Worm (Caenorhabditis elegans) whole organism, L1 larva: ENCODE results near the gene pgp-5.

Experiments used
- C34B4.2 ChIP-seq: sonication (generic microtip); optimal IDR thresholded peaks from 2 replicates; lab custom pipeline; 2017; ENCODE audit warnings: mild to moderate bottlenecking, missing genetic modification characterization, missing compliant biosample characterization
- aha-1 ChIP-seq: fragments of 150-350 bp; optimal IDR thresholded peaks from 2 replicates; lab custom pipeline; 2014; ENCODE audit warnings: missing biosample characterization, missing genetic modification characterization
- ama-1 ChIP-seq: fragments of 150-350 bp; optimal IDR thresholded peaks from 2 replicates; lab custom pipeline; 2014
- blmp-1 ChIP-seq: fragments of 150-350 bp; optimal IDR thresholded peaks from 2 replicates; lab custom pipeline; 2014; ENCODE audit warnings: missing biosample characterization, missing genetic modification characterization
- ceh-90 ChIP-seq: sonication (generic microtip); optimal IDR thresholded peaks from 2 replicates; lab custom pipeline; 2016; ENCODE audit warnings: missing genetic modification characterization, missing compliant biosample characterization
- ces-1 ChIP-seq: fragments of 150-350 bp; optimal IDR thresholded peaks from 2 replicates; lab custom pipeline; 2014; ENCODE audit warnings: missing biosample characterization, missing genetic modification reagents, missing genetic modification characterization
- efl-1 ChIP-seq, 4 experiments: fragments of 150-350 bp; optimal IDR thresholded peaks in 3 of 4; peaks in 1 of 4; 1 replicate in 1 of 4; 2 replicates in 3 of 4; lab custom pipeline; 2014; ENCODE audit warnings: missing biosample characterization in 2 of 4, missing genetic modification characterization in 2 of 4, missing genetic modification reagents in 2 of 4
- egl-13 ChIP-seq: sonication (generic microtip); optimal IDR thresholded peaks from 2 replicates; lab custom pipeline; 2016; ENCODE audit warnings: missing genotype, missing genetic modification reagents, missing genetic modification characterization, missing compliant biosample characterization
- egl-27 ChIP-seq, 2 experiments: fragments of 150-350 bp in 1 of 2; sonication (generic microtip); optimal IDR thresholded peaks; 3 replicates each; lab custom pipeline; 2017 to 2018; ENCODE audit warnings: missing biosample characterization in 2 of 2, missing genetic modification characterization in 2 of 2, missing genetic modification reagents in 2 of 2
- fkh-4 ChIP-seq: sonication (generic microtip); optimal IDR thresholded peaks from 2 replicates; lab custom pipeline; 2016; ENCODE audit warnings: missing compliant biosample characterization, missing genetic modification characterization, borderline replicate concordance
- fkh-8 ChIP-seq: sonication (generic microtip); optimal IDR thresholded peaks from 2 replicates; lab custom pipeline; 2016; ENCODE audit warnings: mild to moderate bottlenecking, missing genetic modification characterization, missing compliant biosample characterization
- grh-1 ChIP-seq: fragments of 200-800 bp; sonication (Bioruptor generic); IDR thresholded peaks from 2 replicates; pipeline ENCODE4 v1.3.6; 2022; ENCODE audit warnings: missing genetic modification reagents, missing genetic modification characterization, missing compliant biosample characterization
- hpl-2 ChIP-seq: fragments of 150-350 bp; optimal IDR thresholded peaks from 2 replicates; lab custom pipeline; 2014; ENCODE audit warnings: missing biosample characterization, missing genetic modification reagents, missing genetic modification characterization
- lin-14 ChIP-seq: fragments of 200-800 bp; sonication (Bioruptor generic); optimal IDR thresholded peaks from 2 replicates; lab custom pipeline; 2018; ENCODE audit warnings: mild to moderate bottlenecking, missing genetic modification characterization, moderate library complexity, missing compliant biosample characterization
- lin-39 ChIP-seq: fragments of 150-350 bp; optimal IDR thresholded peaks from 2 replicates; lab custom pipeline; 2014; ENCODE audit warnings: missing biosample characterization, missing genetic modification reagents, missing genetic modification characterization
- lsy-2 ChIP-seq, 2 experiments: fragments of 150-350 bp; optimal IDR thresholded peaks; 2 replicates each; lab custom pipeline; 2014; ENCODE audit warnings: missing biosample characterization in 2 of 2, missing genetic modification characterization in 2 of 2
- mdl-1 ChIP-seq, 2 experiments: fragments of 150-350 bp; optimal IDR thresholded peaks; 2 replicates each; lab custom pipeline; 2014 to 2017; ENCODE audit warnings: missing biosample characterization in 2 of 2, missing genetic modification characterization in 2 of 2, inconsistent platforms in 1 of 2
- mef-2 ChIP-seq: fragments of 150-350 bp; optimal IDR thresholded peaks from 2 replicates; lab custom pipeline; 2014; ENCODE audit warnings: missing biosample characterization, missing genetic modification characterization
- nhr-12 ChIP-seq: sonication (generic microtip); optimal IDR thresholded peaks from 2 replicates; lab custom pipeline; 2017; ENCODE audit warnings: missing biosample characterization, missing genetic modification characterization
- nhr-19 ChIP-seq: fragments of 200-800 bp; sonication (Bioruptor generic); conservative IDR thresholded peaks from 2 replicates; pipeline ENCODE4 v1.3.6; 2022; ENCODE audit warnings: missing genetic modification characterization, missing compliant biosample characterization
- nhr-20 ChIP-seq: sonication (generic microtip); optimal IDR thresholded peaks from 2 replicates; lab custom pipeline; 2016; ENCODE audit warnings: mild to moderate bottlenecking, missing genetic modification characterization, missing compliant biosample characterization
- nhr-47 ChIP-seq: sonication (generic microtip); optimal IDR thresholded peaks from 2 replicates; lab custom pipeline; 2016; ENCODE audit warnings: mild to moderate bottlenecking, missing genetic modification characterization, moderate library complexity, missing compliant biosample characterization
- nhr-77 ChIP-seq: fragments of 150-350 bp; optimal IDR thresholded peaks from 2 replicates; lab custom pipeline; 2014; ENCODE audit warnings: missing biosample characterization, missing genetic modification characterization
- pag-3 ChIP-seq: sonication (generic microtip); optimal IDR thresholded peaks from 2 replicates; lab custom pipeline; 2017; ENCODE audit warnings: missing genetic modification characterization, mild to moderate bottlenecking, missing compliant biosample characterization, antibody characterized with exemption, borderline replicate concordance; ENCODE audit not compliant: insufficient read depth
- pax-3 ChIP-seq: fragments of 200-800 bp; sonication (Bioruptor generic); optimal IDR thresholded peaks from 2 replicates; lab custom pipeline; 2018; ENCODE audit warnings: mild to moderate bottlenecking, missing genetic modification characterization, moderate library complexity, missing compliant biosample characterization
- pqm-1 ChIP-seq: sonication (generic microtip); optimal IDR thresholded peaks from 3 replicates; lab custom pipeline; 2017; ENCODE audit warnings: missing biosample characterization, missing genetic modification characterization
- rnt-1 ChIP-seq: sonication (generic microtip); optimal IDR thresholded peaks from 2 replicates; lab custom pipeline; 2016; ENCODE audit warnings: mild to moderate bottlenecking, missing genetic modification characterization, moderate library complexity, missing compliant biosample characterization
- tbx-2 ChIP-seq: sonication (generic microtip); optimal IDR thresholded peaks from 2 replicates; lab custom pipeline; 2016; ENCODE audit warnings: missing genetic modification characterization, missing compliant biosample characterization
- tlp-1 ChIP-seq: fragments of 150-350 bp; optimal IDR thresholded peaks from 2 replicates; lab custom pipeline; 2014; ENCODE audit warnings: missing biosample characterization, missing genetic modification characterization
- unc-130 ChIP-seq: fragments of 150-350 bp; optimal IDR thresholded peaks from 2 replicates; lab custom pipeline; 2017; ENCODE audit warnings: missing biosample characterization, missing genetic modification characterization, inconsistent platforms
- unc-98 ChIP-seq: fragments of 200-800 bp; sonication (Bioruptor generic); IDR thresholded peaks from 2 replicates; pipeline ENCODE4 v1.3.6; 2022; ENCODE audit warnings: missing genetic modification characterization, missing compliant biosample characterization
- xbp-1 ChIP-seq: sonication (generic microtip); optimal IDR thresholded peaks from 2 replicates; lab custom pipeline; 2016; ENCODE audit warnings: missing genetic modification characterization, missing compliant biosample characterization
- zag-1 ChIP-seq: fragments of 150-350 bp; optimal IDR thresholded peaks from 2 replicates; lab custom pipeline; 2014; ENCODE audit warnings: missing biosample characterization, missing genetic modification characterization
- ztf-11 ChIP-seq, 2 experiments: sonication (generic microtip); optimal IDR thresholded peaks; 2 replicates each; lab custom pipeline; 2016 to 2017; ENCODE audit warnings: missing genetic modification characterization in 2 of 2, missing biosample characterization in 1 of 2, missing compliant biosample characterization in 1 of 2

pgp-5 gene

DNA sequence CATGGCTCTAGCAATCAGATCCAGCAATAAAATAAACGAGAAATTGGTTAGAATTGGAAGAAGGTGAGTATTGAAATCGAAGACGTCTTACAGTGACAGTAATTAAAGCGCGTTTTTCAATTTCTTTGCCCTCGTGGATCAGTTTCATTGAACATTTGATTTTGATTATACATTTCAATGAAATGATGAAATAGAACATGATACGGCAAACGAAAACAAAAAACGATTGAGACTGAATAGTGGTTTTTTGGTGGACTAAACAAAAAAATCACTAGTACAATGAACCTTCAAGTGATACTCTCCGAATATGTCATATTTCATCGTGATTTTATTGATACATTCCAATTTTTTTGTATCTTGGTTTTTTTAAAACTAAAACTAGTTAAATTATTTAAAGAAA, 37.4 kb upstream of the pgp-5 start, which contains the start of gene haly-1:
Gene haly-1 (minus strand): TSS at position 101 of the 400 bp plus-strand sequence.
- TF ChIP-seq ama-1 (no peak), nhr-20 (tag; lab: Kevin White, UChicago) (no peak), pqm-1 (tag; lab: Kevin White, UChicago) (no peak), egl-13 (tag; lab: Kevin White, UChicago) (no peak), ces-1 (GFP tag; lab: Kevin White, UChicago) (no peak), nhr-47 (tag; lab: Kevin White, UChicago) (no peak), lin-14 (GFP tag; lab: Kevin White, UChicago) (no peak), grh-1 (GFP tag; lab: Robert Waterston, UW) (no peak), nhr-12 (tag; lab: Kevin White, UChicago) (no peak), rnt-1 (tag; lab: Kevin White, UChicago) (no peak), pax-3 (tag; lab: Kevin White, UChicago) (no peak), pag-3 (tag; lab: Kevin White, UChicago) (no peak), tbx-2 (no peak), unc-98 (GFP tag; lab: Robert Waterston, UW) (no peak)

DNA sequence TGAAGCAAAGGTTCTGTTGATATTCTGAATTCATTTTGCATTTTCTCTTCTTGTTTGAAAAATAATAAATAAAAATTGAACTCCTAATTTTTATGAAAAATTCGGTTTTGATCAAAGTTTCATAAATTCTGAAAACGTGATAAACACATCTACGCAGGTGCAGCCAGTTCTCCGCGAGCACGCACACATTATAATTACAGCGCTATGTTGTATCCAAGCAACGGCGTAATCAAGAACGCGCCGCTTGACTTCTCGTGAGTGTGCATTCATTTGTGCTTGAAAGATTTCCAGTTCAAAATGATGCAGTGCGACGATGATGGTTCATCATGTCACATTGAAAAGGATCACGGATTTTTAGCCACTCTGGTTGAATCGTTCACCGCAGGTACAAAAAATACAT, 32.8 kb upstream of the pgp-5 start, which contains the start of gene F47B10.3:
Gene F47B10.3 (plus strand): TSS at position 301 of the 400 bp plus-strand sequence.
- TF ChIP-seq efl-1 (optimal IDR thresholded peaks at IDR 0.05; lab: Kevin White, UChicago): no peak
- peak in 1 of 2 experiments; percentile 67 for TF ChIP-seq efl-1 (GFP tag; optimal IDR thresholded peaks at IDR 0.05 in 1 of 2; lab: Kevin White, UChicago)
- peak; percentile 25 for TF ChIP-seq fkh-8 (tag; lab: Kevin White, UChicago)
- no peak for TF ChIP-seq C34B4.2

DNA sequence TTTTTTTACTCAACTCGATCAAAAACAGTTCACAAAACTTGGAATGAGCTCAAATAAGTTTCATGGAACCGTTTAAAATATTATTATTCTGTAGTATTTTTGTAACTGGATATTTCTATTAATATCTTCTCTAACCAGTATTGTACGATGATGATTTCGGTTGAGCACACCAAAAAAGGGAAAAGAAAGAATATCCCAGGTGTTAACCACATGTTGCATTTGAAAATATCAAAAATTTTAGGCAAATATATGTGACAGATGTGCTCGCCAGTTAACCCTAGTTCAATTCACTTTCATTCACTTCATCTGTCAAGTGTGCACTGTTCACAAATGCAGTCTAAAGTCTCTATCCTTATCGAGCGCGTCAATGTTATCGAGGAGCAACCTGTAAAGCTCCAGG, 31.9 kb upstream of the pgp-5 start, which contains the start of gene F47B10.4:
Gene F47B10.4 (plus strand): TSS at position 301 of the 400 bp plus-strand sequence.
- TF ChIP-seq zag-1 (tag; lab: Kevin White, UChicago) (no peak), tlp-1 (tag; lab: Kevin White, UChicago) (no peak), ceh-90 (tag; lab: Kevin White, UChicago) (no peak), hpl-2 (GFP tag; lab: Kevin White, UChicago) (no peak), ces-1 (GFP tag; lab: Kevin White, UChicago) (no peak), unc-130 (tag; lab: Kevin White, UChicago) (no peak), xbp-1 (no peak), mef-2 (tag; lab: Kevin White, UChicago) (no peak), nhr-77 (tag; lab: Kevin White, UChicago) (no peak)

DNA sequence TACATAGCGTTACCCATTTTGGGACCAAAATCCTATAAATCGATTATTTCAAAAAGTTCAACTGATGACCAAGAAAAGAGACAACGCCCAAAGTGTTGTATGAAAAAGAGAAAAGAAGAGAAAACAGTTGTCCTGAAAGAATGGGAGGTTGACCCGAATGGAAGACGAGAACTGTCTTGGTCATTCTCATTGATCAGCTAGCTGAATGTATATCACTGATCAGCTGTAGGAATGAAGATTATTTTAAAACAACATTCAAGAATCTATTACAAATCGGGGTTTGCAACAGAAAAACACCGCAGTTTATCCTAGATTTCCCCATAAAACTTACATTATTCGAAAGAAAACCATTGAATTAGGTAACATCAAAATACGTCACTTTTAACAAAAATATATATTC, 31.4 kb upstream of the pgp-5 start, which contains the start of gene F47B10.5:
Gene F47B10.5 (minus strand): TSS at position 101 of the 400 bp plus-strand sequence.
- TF ChIP-seq blmp-1 (tag; lab: Kevin White, UChicago) (peak; percentile 69), lsy-2 (tag; optimal IDR thresholded peaks at IDR 0.05; lab: Kevin White, UChicago) (no peak)

DNA sequence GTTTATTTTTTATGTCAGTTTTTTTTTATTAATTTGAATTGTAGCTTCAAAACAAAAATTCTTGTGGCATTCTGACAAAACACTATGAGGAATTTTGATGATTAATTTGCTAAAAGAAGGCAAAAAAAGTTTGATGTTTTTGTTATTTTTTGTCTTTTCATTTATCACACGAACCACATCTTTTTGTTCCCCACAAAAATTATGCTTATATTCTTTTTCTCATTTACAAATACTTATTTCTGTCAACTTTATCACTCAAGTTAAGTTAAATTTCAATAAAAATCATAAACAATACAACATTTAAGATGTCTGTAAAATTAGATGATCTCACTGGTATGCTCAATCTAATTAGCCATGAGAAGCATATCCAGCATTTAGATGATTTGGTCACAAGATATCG, 29.1 kb upstream of the pgp-5 start, which contains the start of gene F47B10.6:
Gene F47B10.6 (plus strand): TSS at position 301 of the 400 bp plus-strand sequence.
- TF ChIP-seq egl-27 (tag; optimal IDR thresholded peaks at IDR 0.05; lab: Kevin White, UChicago) (no peak), unc-130 (tag; lab: Kevin White, UChicago) (no peak), aha-1 (tag; lab: Kevin White, UChicago) (no peak), zag-1 (tag; lab: Kevin White, UChicago) (no peak), tlp-1 (tag; lab: Kevin White, UChicago) (no peak), nhr-19 (no peak)
- TF ChIP-seq, all 84 proteins: peak for 0

DNA sequence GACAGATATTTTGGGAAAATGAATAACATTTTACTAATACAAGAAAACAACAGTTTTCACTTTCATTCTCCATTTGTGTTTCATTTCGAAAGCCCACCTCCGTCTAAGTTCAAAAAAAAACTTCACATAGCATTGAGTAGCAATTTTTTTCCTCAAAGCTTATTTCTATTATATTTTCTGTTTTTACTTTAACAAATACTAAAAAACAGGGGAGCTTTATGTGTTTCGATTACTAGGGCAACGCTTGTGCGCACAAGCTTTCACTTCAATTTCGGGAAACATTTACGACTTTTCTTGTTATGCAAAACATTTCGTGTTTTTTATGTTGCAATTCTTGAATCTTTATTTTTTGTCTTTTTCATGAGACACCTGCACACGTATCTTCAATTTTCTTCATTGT, 26.8 kb upstream of the pgp-5 start, which contains the start of gene T21E8.5:
Gene T21E8.5 (plus strand): TSS at position 301 of the 400 bp plus-strand sequence.
- TF ChIP-seq ztf-11 (tag; optimal IDR thresholded peaks at IDR 0.05; lab: Kevin White, UChicago) (no peak), mdl-1 (tag; optimal IDR thresholded peaks at IDR 0.05; lab: Kevin White, UChicago) (no peak), fkh-4 (tag; lab: Kevin White, UChicago) (no peak), lin-39 (tag; lab: Kevin White, UChicago) (no peak), C34B4.2 (no peak)
